Fruit fly (Drosophila melanogaster): Measurements from ENCODE around the gene Lim3.

Lim3 gene

dm6 chr2L:19131905-19132402, 23.7 kb upstream of the Lim3 start, which contains the start of the genes AsnRS and DCTN6-p27 (continued):
- TF ChIP-seq sv (GFP tag; optimal IDR thresholded peaks at IDR 0.05) (peak; percentile 78), brk (GFP tag; optimal IDR thresholded peaks at IDR 0.05) (no peak), psq (GFP tag; optimal IDR thresholded peaks at IDR 0.05) (peak; percentile 68)

DNA sequence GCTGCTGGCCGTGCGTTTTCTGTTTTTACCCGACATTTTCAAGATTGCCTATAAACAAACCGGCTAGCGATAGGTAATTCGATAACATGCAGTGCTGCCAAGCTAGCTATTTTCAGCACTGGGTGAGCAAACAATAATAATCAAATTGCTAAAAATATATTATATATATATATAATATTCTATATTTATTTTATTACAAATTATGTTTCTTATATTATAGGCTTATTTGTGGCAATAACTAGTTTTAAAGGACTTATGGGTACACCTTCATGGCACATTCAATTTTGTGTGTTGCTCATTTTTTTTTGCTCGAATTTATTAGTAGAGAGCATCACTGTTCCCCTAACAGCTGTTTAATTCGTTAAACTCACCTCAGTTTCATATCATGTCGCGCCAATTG, 18.7 kb upstream of the Lim3 start:
- TF ChIP-seq dsf (GFP tag; optimal IDR thresholded peaks at IDR 0.05; ENCODE audit: borderline replicate concordance) (no peak), Rel (GFP tag; optimal IDR thresholded peaks at IDR 0.05) (no peak), Rel (tag; optimal IDR thresholded peaks at IDR 0.05) (peak; percentile 63), Myc (optimal IDR thresholded peaks at IDR 0.05) (peak; percentile 98), HLH106 (tag; optimal IDR thresholded peaks at IDR 0.05) (peak; percentile 70), CG9705 (GFP tag; optimal IDR thresholded peaks at IDR 0.05) (peak; percentile 54), psq (GFP tag; optimal IDR thresholded peaks at IDR 0.05) (peak; percentile 59), Dif (GFP tag; optimal IDR thresholded peaks at IDR 0.05; ENCODE audit: partially characterized antibody) (no peak), Sp1 (GFP tag; optimal IDR thresholded peaks at IDR 0.05) (peak; percentile 75), OdsH (GFP tag; optimal IDR thresholded peaks at IDR 0.05) (peak; percentile 5), Dfd (GFP tag; optimal IDR thresholded peaks at IDR 0.05) (no peak)

- TF ChIP-seq Jra (GFP tag; optimal IDR thresholded peaks at IDR 0.05) (no peak), Hnf4 (GFP tag; optimal IDR thresholded peaks at IDR 0.05) (no peak), Myc (optimal IDR thresholded peaks at IDR 0.05) (peak; percentile 15), CG9705 (GFP tag; optimal IDR thresholded peaks at IDR 0.05) (no peak), N (GFP tag; optimal IDR thresholded peaks at IDR 0.05) (no peak), lola (GFP tag; optimal IDR thresholded peaks at IDR 0.05) (no peak), pan (optimal IDR thresholded peaks at IDR 0.05) (no peak), dmrt93B (GFP tag; optimal IDR thresholded peaks at IDR 0.05) (no peak)
Measured at dm6 chr2L:19123472-19124070, 15.3 kb upstream of the Lim3 start, which contains the start of gene Phb1. Phb1 (minus strand) TSS chr2L:19123869.

DNA sequence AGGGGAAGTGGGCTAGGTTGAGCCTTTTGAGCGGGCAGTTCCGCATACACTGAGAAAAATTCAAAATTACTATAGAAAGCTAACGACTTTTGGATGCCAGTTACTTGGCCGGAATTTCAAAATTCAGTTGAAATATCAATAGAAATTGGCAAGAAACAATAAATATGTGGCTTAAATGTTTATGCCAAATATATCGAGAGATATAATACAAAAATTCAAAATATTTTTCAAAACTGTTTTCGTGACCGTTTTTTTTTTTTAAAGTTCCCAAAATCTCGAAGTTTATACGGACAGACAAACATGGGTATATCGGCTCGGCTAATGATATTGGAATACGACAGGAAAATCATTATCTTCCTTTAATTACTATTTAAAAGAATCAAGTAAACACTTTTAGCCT, 12.8 kb upstream of the Lim3 start:
- TF ChIP-seq foxo (GFP tag; optimal IDR thresholded peaks at IDR 0.05), result peak in 1 of 2 experiments; percentile 26
- no peak for TF ChIP-seq Hnf4 (GFP tag; optimal IDR thresholded peaks at IDR 0.05)
- TF ChIP-seq OdsH (GFP tag; optimal IDR thresholded peaks at IDR 0.05), result peak; percentile 5
- peak; percentile 41 for TF ChIP-seq fru (GFP tag; optimal IDR thresholded peaks at IDR 0.05)

DNA sequence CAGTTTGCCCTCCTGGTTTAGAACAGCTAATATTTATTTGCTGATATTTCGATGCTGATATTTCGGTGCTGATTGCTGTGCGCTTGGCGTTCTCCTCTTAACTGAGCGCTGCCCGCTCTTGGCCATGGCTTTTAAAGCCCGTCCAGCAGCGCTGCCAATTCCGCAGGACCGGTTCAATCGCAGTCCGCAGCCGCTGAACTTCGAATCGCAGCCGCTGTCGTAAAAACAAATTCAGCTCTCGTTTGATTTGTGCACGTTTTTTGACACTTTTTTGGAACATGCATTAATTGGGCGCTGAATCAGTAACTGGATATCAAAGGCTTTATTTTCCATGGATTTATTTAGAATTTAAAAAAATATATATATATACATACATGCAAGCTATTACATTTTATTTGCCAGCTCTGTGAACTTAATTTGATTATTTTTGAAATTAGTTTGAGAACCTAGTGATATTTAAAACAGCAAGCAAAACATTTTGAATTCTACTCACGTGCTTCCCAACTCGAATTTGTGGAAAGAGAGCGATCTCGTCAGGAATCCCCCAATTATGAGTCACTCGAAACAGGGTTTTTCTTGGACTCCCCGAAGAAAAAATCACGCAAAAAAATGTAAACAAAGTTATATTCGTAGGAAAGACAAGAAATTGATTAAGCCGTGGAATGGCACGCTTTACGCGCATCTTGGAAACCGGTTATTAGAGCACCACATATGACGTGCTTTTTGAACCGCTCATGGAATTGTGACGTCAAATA, 12.1 kb upstream of the Lim3 start, which contains the start of gene Ddc:
Gene Ddc, minus strand, starts transcription at position 111 of the 755 bp plus-strand sequence.
- TF ChIP-seq brk (GFP tag; optimal IDR thresholded peaks at IDR 0.05), result no peak
- TF ChIP-seq ey (GFP tag; optimal IDR thresholded peaks at IDR 0.05), result no peak
- no peak for TF ChIP-seq Rel (GFP tag; optimal IDR thresholded peaks at IDR 0.05)
- TF ChIP-seq Rel (tag; optimal IDR thresholded peaks at IDR 0.05), result peak; percentile 92
- no peak for TF ChIP-seq tai (GFP tag; optimal IDR thresholded peaks at IDR 0.05)
- peak; percentile 22 for TF ChIP-seq HLH106 (tag; optimal IDR thresholded peaks at IDR 0.05)

- TF ChIP-seq Rel (GFP tag; optimal IDR thresholded peaks at IDR 0.05) (no peak), Rel (tag; optimal IDR thresholded peaks at IDR 0.05) (peak; percentile 18), Abd-B (GFP tag; optimal IDR thresholded peaks at IDR 0.05) (no peak), tai (GFP tag; optimal IDR thresholded peaks at IDR 0.05) (no peak)
Measured at dm6 chr2L:19114183-19114776, 6.1 kb upstream of the Lim3 start, which contains the start of gene CG10561. CG10561 (plus strand) TSS chr2L:19114401.

dm6 chr2L:19112200-19112599, 4.0 kb upstream of the Lim3 start:
- TF ChIP-seq OdsH (GFP tag; optimal IDR thresholded peaks at IDR 0.05), result no peak
- no peak for TF ChIP-seq fru (GFP tag; optimal IDR thresholded peaks at IDR 0.05)
- no peak for TF ChIP-seq ey (GFP tag; optimal IDR thresholded peaks at IDR 0.05)
- TF ChIP-seq Hr83 (GFP tag; optimal IDR thresholded peaks at IDR 0.05; ENCODE audit: poor library complexity, severe bottlenecking), result no peak
- TF ChIP-seq Myc (optimal IDR thresholded peaks at IDR 0.05), result no peak
- TF ChIP-seq Mio (GFP tag; optimal IDR thresholded peaks at IDR 0.05), result no peak
- TF ChIP-seq CrebA (GFP tag; optimal IDR thresholded peaks at IDR 0.05; ENCODE audit: borderline replicate concordance), result no peak
- TF ChIP-seq psq (GFP tag; optimal IDR thresholded peaks at IDR 0.05), result no peak
- TF ChIP-seq usp (GFP tag; optimal IDR thresholded peaks at IDR 0.05), result no peak
- no peak for TF ChIP-seq Vsx2 (GFP tag; optimal IDR thresholded peaks at IDR 0.05; ENCODE audit: partially characterized antibody)
- no peak for TF ChIP-seq dsf (GFP tag; optimal IDR thresholded peaks at IDR 0.05; ENCODE audit: borderline replicate concordance)
- TF ChIP-seq rgr (GFP tag; optimal IDR thresholded peaks at IDR 0.05), result no peak
- TF ChIP-seq foxo (GFP tag; optimal IDR thresholded peaks at IDR 0.05), result no peak
- no peak for TF ChIP-seq dl (GFP tag; optimal IDR thresholded peaks at IDR 0.05; ENCODE audit: insufficient read depth in 1 of 2, partially characterized antibody in 2 of 2)
- TF ChIP-seq h (GFP tag; optimal IDR thresholded peaks at IDR 0.05), result no peak

Data from whole organism, wandering third instar larva.